Worm (Caenorhabditis elegans): ENCODE data around the gene nrsn-1.

The nrsn-1 gene

ce11 chrV:3677212-3677611, 38.6 kb downstream of the nrsn-1 start:
- TF ChIP-seq bed-1 (GFP tag; IDR thresholded peaks at IDR 0.05) = no peak
- TF ChIP-seq hrde-1 (tag; optimal IDR thresholded peaks at IDR 0.05; ENCODE audit: borderline replicate concordance) = no peak
- no peak for TF ChIP-seq snpc-1.1 (tag; optimal IDR thresholded peaks at IDR 0.05; ENCODE audit: insufficient read depth)
- no peak for TF ChIP-seq lin-54 (GFP tag; optimal IDR thresholded peaks at IDR 0.05)
- TF ChIP-seq K12H6.12 (tag; optimal IDR thresholded peaks at IDR 0.05) = no peak
- TF ChIP-seq hmg-1.2 (GFP tag; IDR thresholded peaks at IDR 0.05) = no peak
- TF ChIP-seq F23B12.7 (tag; optimal IDR thresholded peaks at IDR 0.05; ENCODE audit: insufficient read depth) = no peak
- no peak for TF ChIP-seq ZK185.1 (tag; optimal IDR thresholded peaks at IDR 0.05; ENCODE audit: poor library complexity, severe bottlenecking)
- TF ChIP-seq sdz-38 (tag; optimal IDR thresholded peaks at IDR 0.05) = no peak
- TF ChIP-seq let-607 (tag; optimal IDR thresholded peaks at IDR 0.05) = no peak
- TF ChIP-seq F10E7.11 (tag; optimal IDR thresholded peaks at IDR 0.05) = no peak
- TF ChIP-seq nhr-27 (tag; optimal IDR thresholded peaks at IDR 0.05) = no peak
- TF ChIP-seq mel-28 (tag; optimal IDR thresholded peaks at IDR 0.05; ENCODE audit: borderline replicate concordance) = no peak
- TF ChIP-seq aptf-2 (GFP tag; conservative IDR thresholded peaks at IDR 0.05) = no peak

ce11 chrV:3673080-3673479, 42.7 kb downstream of the nrsn-1 start, which contains the start of gene pals-33:
pals-33 (plus strand) TSS chrV:3673380.
- no peak for TF ChIP-seq zfh-2 (GFP tag; conservative IDR thresholded peaks at IDR 0.05)
- TF ChIP-seq aptf-2 (GFP tag; conservative IDR thresholded peaks at IDR 0.05) = no peak
- no peak for TF ChIP-seq ceh-91 (GFP tag; IDR thresholded peaks at IDR 0.05)

- TF ChIP-seq let-526 (GFP tag; IDR thresholded peaks at IDR 0.05) (no peak), F10E7.11 (tag; optimal IDR thresholded peaks at IDR 0.05) (no peak), zim-3 (tag; optimal IDR thresholded peaks at IDR 0.05) (no peak), somi-1 (GFP tag; optimal IDR thresholded peaks at IDR 0.05) (no peak), B0336.3 (GFP tag; IDR thresholded peaks at IDR 0.05) (no peak), rpc-1 (optimal IDR thresholded peaks at IDR 0.05) (no peak), rpc-1 (tag; optimal IDR thresholded peaks at IDR 0.05) (no peak), F55B11.4 (tag; optimal IDR thresholded peaks at IDR 0.05; ENCODE audit: borderline replicate concordance, insufficient read depth) (no peak)
Measured at ce11 chrV:3670499-3670898, 45.3 kb downstream of the nrsn-1 start, which contains the start of gene Y39H10B.3. Y39H10B.3 (plus strand) TSS chrV:3670799.

ce11 chrV:3668464-3668863, 47.3 kb downstream of the nrsn-1 start, which contains the start of gene Y39H10B.2:
Y39H10B.2 (plus strand) TSS chrV:3668764.
- TF ChIP-seq F37B4.10 (GFP tag; IDR thresholded peaks at IDR 0.05) (no peak), nhr-80 (tag; optimal IDR thresholded peaks at IDR 0.05) (peak; percentile 58)

- no peak for TF ChIP-seq unc-130 (GFP tag; optimal IDR thresholded peaks at IDR 0.05)
- no peak for TF ChIP-seq let-526 (GFP tag; IDR thresholded peaks at IDR 0.05)
- TF ChIP-seq athp-1 (tag; optimal IDR thresholded peaks at IDR 0.05) = no peak
- TF ChIP-seq ztf-22 (GFP tag; optimal IDR thresholded peaks at IDR 0.05) = no peak
- no peak for TF ChIP-seq madf-3 (GFP tag; IDR thresholded peaks at IDR 0.05)
- no peak for TF ChIP-seq sptf-2 (GFP tag; optimal IDR thresholded peaks at IDR 0.05)
- TF ChIP-seq Y53G8AR.9 (GFP tag; conservative IDR thresholded peaks at IDR 0.05) = no peak
- no peak for TF ChIP-seq nhr-80 (tag; optimal IDR thresholded peaks at IDR 0.05)
- TF ChIP-seq hrde-1 (tag; optimal IDR thresholded peaks at IDR 0.05; ENCODE audit: borderline replicate concordance) = no peak
- no peak for TF ChIP-seq ets-4 (GFP tag; optimal IDR thresholded peaks at IDR 0.05)
- no peak for TF ChIP-seq F57C9.4 (tag; optimal IDR thresholded peaks at IDR 0.05)
- no peak for TF ChIP-seq akir-1 (GFP tag; optimal IDR thresholded peaks at IDR 0.05)
- TF ChIP-seq somi-1 (GFP tag; optimal IDR thresholded peaks at IDR 0.05) = no peak
- no peak for TF ChIP-seq ztf-25 (GFP tag; IDR thresholded peaks at IDR 0.05)
- no peak for TF ChIP-seq C06A6.2 (GFP tag; conservative IDR thresholded peaks at IDR 0.05)
- no peak for TF ChIP-seq egl-44 (GFP tag; IDR thresholded peaks at IDR 0.05)
- TF ChIP-seq F33H1.4 (GFP tag; IDR thresholded peaks at IDR 0.05) = no peak
- no peak for TF ChIP-seq attf-5 (GFP tag; optimal IDR thresholded peaks at IDR 0.05)
Measured at ce11 chrV:3666887-3667286, 48.9 kb downstream of the nrsn-1 start, which contains the start of gene str-113. str-113 (minus strand) TSS chrV:3666987.
